Worm (Caenorhabditis elegans) whole organism, midembryonic: ENCODE data around the gene C04E7.3.
"Not testable (repeated sequence)": the region's sequence is repeated elsewhere in the genome, so short reads cannot be mapped to it uniquely, and the experiment has no call there.

Experiments used
- cog-1 ChIP-seq: sonication (generic microtip); optimal IDR thresholded peaks from 2 replicates; lab custom pipeline; 2016; ENCODE audit warnings: missing genetic modification characterization, missing compliant biosample characterization
- ref-1 ChIP-seq: fragments of 200-800 bp; sonication (Bioruptor generic); conservative IDR thresholded peaks from 2 replicates; pipeline ENCODE4 v1.3.6; 2022; ENCODE audit warnings: missing genetic modification reagents, missing genetic modification characterization, missing compliant biosample characterization
- tab-1 ChIP-seq: fragments of 200-800 bp; sonication (Bioruptor generic); IDR thresholded peaks from 2 replicates; pipeline ENCODE4 v1.3.6; 2022; ENCODE audit warnings: missing genetic modification characterization, missing compliant biosample characterization
- ztf-23 ChIP-seq: fragments of 200-800 bp; sonication (Bioruptor generic); IDR thresholded peaks from 2 replicates; pipeline ENCODE4 v1.3.6; 2022; ENCODE audit warnings: missing genetic modification reagents, missing genetic modification characterization, missing compliant biosample characterization
- ztf-29 ChIP-seq: fragments of 200-800 bp; sonication (Bioruptor generic); IDR thresholded peaks from 2 replicates; pipeline ENCODE4 v1.3.6; 2022; ENCODE audit warnings: missing genetic modification reagents, missing genetic modification characterization, missing compliant biosample characterization

DNA sequence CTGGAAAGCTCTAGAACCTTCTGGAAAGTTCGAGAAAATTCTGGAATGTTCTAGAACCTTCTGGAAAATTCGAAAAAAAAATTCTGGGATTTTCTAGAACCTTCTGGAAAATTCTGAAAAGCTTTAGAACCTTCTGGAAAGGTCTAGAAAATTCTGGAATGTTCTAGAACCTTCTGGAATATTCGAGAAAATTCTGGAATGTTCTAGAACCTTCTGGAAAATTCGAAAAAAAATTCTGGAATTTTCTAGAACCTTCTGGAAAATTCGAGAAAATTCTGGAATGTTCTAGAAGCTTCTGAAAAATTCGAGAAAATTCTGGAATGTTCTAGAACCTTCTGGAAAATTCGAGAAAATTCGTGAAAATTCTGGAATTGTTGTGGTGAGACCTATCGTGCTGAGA is 16.2 kb downstream of the C04E7.3 start:
- not testable (repeated sequence) for TF ChIP-seq ref-1 (GFP tag; lab: Robert Waterston, UW); ztf-29 (GFP tag; lab: Robert Waterston, UW); ztf-23 (GFP tag; lab: Robert Waterston, UW); cog-1 (tag; lab: Kevin White, UChicago); tab-1
